Fruit fly (Drosophila melanogaster) S2 (cell line): ENCODE data around the gene CG14282.

ENCODE experiments used
- CG8478 ChIP-seq: fragments of >200 bp; optimal IDR thresholded peaks from 2 replicates; lab custom pipeline; 2018
- CTCF ChIP-seq, 2 experiments: fragments of >200 bp; optimal IDR thresholded peaks; 2 replicates each; lab custom pipeline; 2018

DNA sequence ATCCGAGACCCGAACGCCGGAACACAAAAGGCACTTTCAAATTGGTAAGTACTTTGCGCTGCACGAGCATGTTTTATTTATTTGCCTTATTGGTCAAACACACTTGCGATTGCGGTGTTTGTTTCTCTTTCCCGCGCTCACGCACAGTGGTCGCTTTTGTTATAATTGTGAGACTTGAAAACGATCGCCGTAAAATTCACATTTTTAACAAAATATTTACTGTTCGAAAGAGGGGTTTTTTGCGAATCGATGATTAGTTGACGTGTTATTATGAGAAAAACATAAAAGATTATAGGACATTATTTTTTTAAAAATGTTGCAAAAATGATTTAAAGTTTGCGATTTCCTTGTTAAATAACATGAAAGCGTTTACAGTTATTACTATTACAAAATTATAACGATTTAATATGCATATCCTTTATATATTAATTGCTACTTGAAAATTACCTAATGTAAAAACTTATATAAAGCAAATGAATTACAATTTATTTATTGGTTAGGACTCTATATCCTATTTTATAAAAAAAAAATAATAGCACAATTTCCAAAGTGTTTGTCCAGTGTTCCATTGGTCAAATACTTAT is 11.8 kb upstream of the CG14282 start:
- no peak for TF ChIP-seq CG8478 (lab: Kevin White, UChicago)
- TF ChIP-seq CTCF (optimal IDR thresholded peaks at IDR 0.05; lab: Kevin White, UChicago) = no peak
